Fruit fly (Drosophila melanogaster) whole organism, embryonic: Measurements from ENCODE around the gene Pvr.
A peak's percentile ranks its signal among the peaks of the same experiment; 100 is the strongest.

Experiments
- Abd-B ChIP-seq: fragments of 200-800 bp; sonication (Bioruptor generic); optimal IDR thresholded peaks from 2 replicates; lab custom pipeline; 2018; ENCODE audit warnings: missing biosample characterization, mild to moderate bottlenecking, missing genetic modification characterization, moderate library complexity
- CG11247 ChIP-seq: fragments of 200-800 bp; sonication (Bioruptor generic); IDR thresholded peaks from 2 replicates; pipeline ENCODE4 v1.3.6; 2022; ENCODE audit warnings: missing biosample characterization, missing genetic modification characterization
- CG12744 ChIP-seq: fragments of 200-800 bp; sonication (Bioruptor generic); optimal IDR thresholded peaks from 2 replicates; lab custom pipeline; 2016; ENCODE audit warnings: missing biosample characterization, missing genetic modification characterization
- CG12942 ChIP-seq: fragments of 200-800 bp; sonication (Bioruptor generic); optimal IDR thresholded peaks from 3 replicates; lab custom pipeline; 2016; ENCODE audit warnings: missing biosample characterization, missing genetic modification characterization
- CG15269 ChIP-seq: fragments of 200-800 bp; sonication (Bioruptor generic); optimal IDR thresholded peaks from 2 replicates; lab custom pipeline; 2018; ENCODE audit warnings: missing biosample characterization, mild to moderate bottlenecking, missing genetic modification characterization, moderate library complexity
- CG1603 ChIP-seq: fragments of 200-800 bp; sonication (Bioruptor generic); optimal IDR thresholded peaks from 2 replicates; lab custom pipeline; 2019; ENCODE audit warnings: missing biosample characterization, mild to moderate bottlenecking, missing genetic modification characterization, moderate library complexity
- CG17359 ChIP-seq: fragments of 200-800 bp; sonication (Bioruptor generic); optimal IDR thresholded peaks from 3 replicates; lab custom pipeline; 2018; ENCODE audit warnings: missing biosample characterization, mild to moderate bottlenecking, missing genetic modification characterization, moderate library complexity
- CG17361 ChIP-seq: fragments of 200-800 bp; sonication (Bioruptor generic); IDR thresholded peaks from 3 replicates; pipeline ENCODE4 v1.3.6; 2022; ENCODE audit warnings: missing biosample characterization, missing genetic modification characterization
- CG31388 ChIP-seq: fragments of 200-800 bp; sonication (Bioruptor generic); optimal IDR thresholded peaks from 2 replicates; lab custom pipeline; 2016; ENCODE audit warnings: missing biosample characterization, missing genetic modification characterization
- CG42726 ChIP-seq: fragments of 200-800 bp; sonication (Bioruptor generic); IDR thresholded peaks from 2 replicates; pipeline ENCODE4 v1.3.6; 2022; ENCODE audit warnings: missing biosample characterization, missing genetic modification characterization; ENCODE audit not compliant: partially characterized antibody
- CG4404 ChIP-seq: fragments of 200-800 bp; sonication (Bioruptor generic); IDR thresholded peaks from 2 replicates; pipeline ENCODE4 v1.3.6; 2022; ENCODE audit warnings: missing biosample characterization, missing genetic modification characterization
- CG6654 ChIP-seq: fragments of 200-800 bp; sonication (Bioruptor generic); optimal IDR thresholded peaks from 2 replicates; lab custom pipeline; 2017; ENCODE audit warnings: missing biosample characterization, mild to moderate bottlenecking, missing genetic modification characterization
- CG6791 ChIP-seq: fragments of 200-800 bp; sonication (Bioruptor generic); IDR thresholded peaks from 3 replicates; pipeline ENCODE4 v1.3.6; 2022; ENCODE audit warnings: missing biosample characterization, missing genetic modification characterization; ENCODE audit not compliant: partially characterized antibody
- CG7963 ChIP-seq: fragments of 200-800 bp; sonication (Bioruptor generic); IDR thresholded peaks from 3 replicates; pipeline ENCODE4 v1.3.6; 2022; ENCODE audit warnings: missing biosample characterization, missing genetic modification characterization; ENCODE audit not compliant: partially characterized antibody
- CG8359 ChIP-seq: fragments of 200-800 bp; sonication (Bioruptor generic); optimal IDR thresholded peaks from 2 replicates; lab custom pipeline; 2017; ENCODE audit warnings: missing biosample characterization, mild to moderate bottlenecking, missing genetic modification characterization, borderline replicate concordance
- Drgx ChIP-seq: fragments of 200-800 bp; sonication (Bioruptor generic); IDR thresholded peaks from 2 replicates; pipeline ENCODE4 v1.3.6; 2022; ENCODE audit warnings: missing biosample characterization, missing genetic modification characterization
- Fer1 ChIP-seq: fragments of 200-800 bp; sonication (Bioruptor generic); optimal IDR thresholded peaks from 2 replicates; lab custom pipeline; 2017; ENCODE audit warnings: missing biosample characterization, mild to moderate bottlenecking, missing genetic modification characterization
- HHEX ChIP-seq: fragments of 200-800 bp; sonication (Bioruptor generic); optimal IDR thresholded peaks from 3 replicates; lab custom pipeline; 2017; ENCODE audit warnings: missing biosample characterization, mild to moderate bottlenecking, missing genetic modification characterization, missing genetic modification reagents
- Hey ChIP-seq: fragments of 200-800 bp; sonication (Bioruptor generic); optimal IDR thresholded peaks from 3 replicates; lab custom pipeline; 2018; ENCODE audit warnings: missing biosample characterization, mild to moderate bottlenecking, missing genetic modification characterization
- Hmx ChIP-seq: fragments of 200-800 bp; sonication (Bioruptor generic); optimal IDR thresholded peaks from 2 replicates; lab custom pipeline; 2016; ENCODE audit warnings: missing biosample characterization, missing genetic modification characterization
- MESR4 ChIP-seq: fragments of 200-800 bp; sonication (Bioruptor generic); optimal IDR thresholded peaks from 2 replicates; lab custom pipeline; 2018; ENCODE audit warnings: missing biosample characterization, mild to moderate bottlenecking, missing genetic modification characterization, moderate library complexity
- Max ChIP-seq: fragments of 200-800 bp; sonication (Bioruptor generic); optimal IDR thresholded peaks from 2 replicates; lab custom pipeline; 2016; ENCODE audit warnings: missing biosample characterization, mild to moderate bottlenecking, missing genetic modification characterization
- NK7.1 ChIP-seq: fragments of 200-800 bp; sonication (Bioruptor generic); optimal IDR thresholded peaks from 3 replicates; lab custom pipeline; 2016; ENCODE audit warnings: missing biosample characterization, missing genetic modification characterization
- Nf-YA ChIP-seq: fragments of 200-800 bp; sonication (Bioruptor generic); IDR thresholded peaks from 2 replicates; pipeline ENCODE4 v1.3.6; 2022; ENCODE audit warnings: missing biosample characterization, missing genetic modification characterization
- Poxn ChIP-seq: fragments of 200-800 bp; sonication (Bioruptor generic); IDR thresholded peaks from 2 replicates; pipeline ENCODE4 v1.3.6; 2022; ENCODE audit warnings: missing biosample characterization, missing genetic modification characterization
- Sox102F ChIP-seq: fragments of 200-800 bp; sonication (Bioruptor generic); optimal IDR thresholded peaks from 2 replicates; lab custom pipeline; 2018; ENCODE audit warnings: missing biosample characterization, mild to moderate bottlenecking, missing genetic modification characterization, moderate library complexity
- Sry-δ ChIP-seq: fragments of 200-800 bp; sonication (Bioruptor generic); optimal IDR thresholded peaks from 2 replicates; lab custom pipeline; 2016; ENCODE audit warnings: missing biosample characterization, missing genetic modification characterization
- Ssrp ChIP-seq: fragments of 200-800 bp; sonication (Bioruptor generic); optimal IDR thresholded peaks from 2 replicates; lab custom pipeline; 2018; ENCODE audit warnings: missing biosample characterization, mild to moderate bottlenecking, missing genetic modification characterization, moderate library complexity
- al ChIP-seq: fragments of 200-800 bp; sonication (Bioruptor generic); IDR thresholded peaks from 2 replicates; pipeline ENCODE4 v1.3.6; 2022; ENCODE audit warnings: missing biosample characterization, missing genetic modification characterization
- chn ChIP-seq: fragments of 200-800 bp; sonication (Bioruptor generic); optimal IDR thresholded peaks from 2 replicates; lab custom pipeline; 2016; ENCODE audit warnings: missing biosample characterization, missing genetic modification characterization
- da ChIP-seq: fragments of 200-800 bp; sonication (Bioruptor generic); optimal IDR thresholded peaks from 2 replicates; lab custom pipeline; 2016; ENCODE audit warnings: missing biosample characterization, missing genetic modification characterization
- danr ChIP-seq: fragments of 200-800 bp; sonication (Bioruptor generic); IDR thresholded peaks from 2 replicates; pipeline ENCODE4 v1.3.6; 2022; ENCODE audit warnings: missing biosample characterization, missing genetic modification characterization
- dati ChIP-seq: fragments of 200-800 bp; sonication (Bioruptor generic); IDR thresholded peaks from 2 replicates; pipeline ENCODE4 v1.3.6; 2022; ENCODE audit warnings: missing biosample characterization, missing genetic modification characterization
- eve ChIP-seq, 2 experiments: fragments of >200 bp; optimal IDR thresholded peaks; 2 replicates each; lab custom pipeline; 2017; ENCODE audit warnings: missing biosample characterization in 2 of 2, missing genetic modification characterization in 2 of 2
- exex ChIP-seq: fragments of 200-800 bp; sonication (Bioruptor generic); optimal IDR thresholded peaks from 4 replicates; lab custom pipeline; 2018; ENCODE audit warnings: missing biosample characterization, mild to moderate bottlenecking, missing genetic modification characterization, moderate library complexity
- gce ChIP-seq: fragments of 200-800 bp; sonication (Bioruptor generic); IDR thresholded peaks from 3 replicates; pipeline ENCODE4 v1.3.6; 2022; ENCODE audit warnings: missing biosample characterization, missing genetic modification characterization
- ham ChIP-seq: fragments of 200-800 bp; sonication (Bioruptor generic); IDR thresholded peaks from 2 replicates; pipeline ENCODE4 v1.3.6; 2022; ENCODE audit warnings: missing biosample characterization, missing genetic modification characterization
- kah ChIP-seq: fragments of 200-800 bp; sonication (Bioruptor generic); optimal IDR thresholded peaks from 2 replicates; lab custom pipeline; 2018; ENCODE audit warnings: missing biosample characterization, mild to moderate bottlenecking, missing genetic modification characterization
- ken ChIP-seq: fragments of 200-800 bp; sonication (Bioruptor generic); IDR thresholded peaks from 3 replicates; pipeline ENCODE4 v1.3.6; 2022; ENCODE audit warnings: missing biosample characterization, missing genetic modification characterization
- nerfin-1 ChIP-seq: fragments of 200-800 bp; sonication (Bioruptor generic); optimal IDR thresholded peaks from 3 replicates; lab custom pipeline; 2019; ENCODE audit warnings: missing biosample characterization, mild to moderate bottlenecking, missing genetic modification characterization, moderate library complexity
- oc ChIP-seq: fragments of 200-800 bp; sonication (Bioruptor generic); optimal IDR thresholded peaks from 2 replicates; lab custom pipeline; 2018; ENCODE audit warnings: missing biosample characterization, mild to moderate bottlenecking, missing genetic modification characterization, moderate library complexity
- rib ChIP-seq: fragments of 200-800 bp; sonication (Bioruptor generic); IDR thresholded peaks from 2 replicates; pipeline ENCODE4 v1.3.6; 2022; ENCODE audit warnings: missing biosample characterization, missing genetic modification characterization
- ro ChIP-seq: fragments of 200-800 bp; sonication (Bioruptor generic); IDR thresholded peaks from 2 replicates; pipeline ENCODE4 v1.3.6; 2022; ENCODE audit warnings: missing biosample characterization, missing genetic modification characterization
- schlank ChIP-seq: fragments of 200-800 bp; sonication (Bioruptor generic); optimal IDR thresholded peaks from 2 replicates; lab custom pipeline; 2018; ENCODE audit warnings: missing biosample characterization, mild to moderate bottlenecking, missing genetic modification characterization
- scrt ChIP-seq: fragments of 200-800 bp; sonication (Bioruptor generic); optimal IDR thresholded peaks from 2 replicates; lab custom pipeline; 2018; ENCODE audit warnings: missing biosample characterization, mild to moderate bottlenecking, missing genetic modification characterization, moderate library complexity
- sima ChIP-seq: fragments of 200-800 bp; sonication (Bioruptor generic); optimal IDR thresholded peaks from 2 replicates; lab custom pipeline; 2016; ENCODE audit warnings: missing biosample characterization, missing genetic modification characterization
- slp2 ChIP-seq: fragments of 200-800 bp; sonication (Bioruptor generic); optimal IDR thresholded peaks from 2 replicates; lab custom pipeline; 2016; ENCODE audit warnings: missing biosample characterization, missing genetic modification characterization
- toy ChIP-seq: fragments of 200-800 bp; sonication (Bioruptor generic); IDR thresholded peaks from 2 replicates; pipeline ENCODE4 v1.3.6; 2022; ENCODE audit warnings: missing biosample characterization, missing genetic modification characterization
- vfl ChIP-seq: fragments of 200-800 bp; sonication (Bioruptor generic); optimal IDR thresholded peaks from 2 replicates; lab custom pipeline; 2016; ENCODE audit warnings: missing biosample characterization, missing genetic modification characterization
- zfh1 ChIP-seq: fragments of 200-800 bp; sonication (Bioruptor generic); IDR thresholded peaks from 3 replicates; pipeline ENCODE4 v1.3.6; 2022; ENCODE audit warnings: missing biosample characterization, missing genetic modification characterization

Gene Pvr

DNA sequence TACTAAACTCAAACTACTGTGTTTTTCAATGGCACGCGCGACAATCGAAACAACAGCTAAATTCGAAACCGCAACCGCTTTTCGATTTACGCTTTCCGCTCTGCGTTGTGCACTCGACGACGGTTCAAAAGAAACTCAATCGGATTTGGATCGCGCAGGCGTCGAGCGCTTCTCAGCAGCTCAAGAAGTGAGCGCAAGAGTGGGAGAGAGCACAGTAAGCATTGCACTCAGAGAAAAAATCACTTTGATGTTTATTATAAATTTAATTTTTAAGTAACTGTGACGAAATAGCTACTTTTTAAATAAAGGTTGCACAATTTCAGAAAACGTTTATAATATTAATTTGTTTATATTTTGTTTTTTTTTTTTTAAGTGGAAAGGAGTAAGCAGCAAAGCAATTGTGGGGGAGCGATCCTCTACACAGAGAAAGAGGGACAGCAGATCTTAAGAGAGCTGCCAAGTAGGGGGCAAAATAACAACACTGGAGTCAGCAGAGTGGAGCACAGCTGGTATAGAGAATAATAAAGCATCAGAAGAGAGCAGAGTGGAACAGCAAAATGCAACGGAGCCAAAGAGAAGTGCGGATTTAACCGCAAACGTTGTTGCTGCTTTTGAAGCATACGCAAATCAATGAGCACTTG is 38.0 kb upstream of the Pvr start (continued):
- TF ChIP-seq eve (GFP tag; optimal IDR thresholded peaks at IDR 0.05; lab: Kevin White, UChicago) (peak in 1 of 2 experiments; percentile 97), CG6654 (GFP tag; lab: Kevin White, UChicago) (peak; percentile 84), rib (GFP tag; lab: Robert Waterston, UW) (peak; percentile 97), Abd-B (peak; percentile 93), CG7963 (GFP tag; lab: Robert Waterston, UW) (no peak), Hey (tag; lab: Kevin White, UChicago) (peak; percentile 69), CG12744 (GFP tag; lab: Kevin White, UChicago) (peak; percentile 93), ham (peak; percentile 83), ro (peak; percentile 98), Nf-YA (GFP tag; lab: Robert Waterston, UW) (peak; percentile 96), oc (tag; lab: Kevin White, UChicago) (peak; percentile 99), vfl (peak; percentile 92), Poxn (GFP tag; lab: Robert Waterston, UW) (0 out of 2 replicates have a peak, but pooled peaks have one; percentile 29), CG6791 (peak; percentile 68; the same call in 2 of the 3 replicates), sima (peak; percentile 82), nerfin-1 (tag; lab: Kevin White, UChicago) (peak; percentile 97), Hmx (GFP tag; lab: Kevin White, UChicago) (no peak), CG4404 (GFP tag; lab: Robert Waterston, UW) (peak; percentile 98), gce (GFP tag; lab: Robert Waterston, UW) (peak; percentile 99), Max (GFP tag; lab: Kevin White, UChicago) (peak; percentile 98), scrt (GFP tag; lab: Kevin White, UChicago) (peak; percentile 92), toy (GFP tag; lab: Robert Waterston, UW) (peak; percentile 94), danr (GFP tag; lab: Robert Waterston, UW) (peak; percentile 98), CG31388 (GFP tag; lab: Kevin White, UChicago) (peak; percentile 95), Drgx (GFP tag; lab: Robert Waterston, UW) (peak; percentile 100), chn (GFP tag; lab: Kevin White, UChicago) (peak; percentile 96), MESR4 (GFP tag; lab: Kevin White, UChicago) (peak; percentile 57), Sry-δ (GFP tag; lab: Kevin White, UChicago) (peak; percentile 46), CG17359 (tag; lab: Kevin White, UChicago) (peak; percentile 99), zfh1 (peak; percentile 99), CG15269 (tag; lab: Kevin White, UChicago) (peak; percentile 99), HHEX (GFP tag; lab: Kevin White, UChicago) (peak; percentile 96), schlank (peak; percentile 79), da (GFP tag; lab: Kevin White, UChicago) (peak; percentile 73), CG17361 (GFP tag; lab: Robert Waterston, UW) (peak; percentile 99), CG11247 (peak; percentile 98), dati (peak; percentile 97), kah (GFP tag; lab: Kevin White, UChicago) (peak; percentile 95), exex (tag; lab: Kevin White, UChicago) (peak; percentile 77), NK7.1 (GFP tag; lab: Kevin White, UChicago) (peak; percentile 89), al (GFP tag; lab: Robert Waterston, UW) (peak; percentile 94), Fer1 (GFP tag; lab: Kevin White, UChicago) (peak; percentile 98), CG8359 (GFP tag; lab: Kevin White, UChicago) (peak; percentile 93), Ssrp (tag; lab: Kevin White, UChicago) (peak; percentile 98), Sox102F (peak; percentile 99), CG42726 (GFP tag; lab: Robert Waterston, UW) (0 out of 2 replicates have a peak, but pooled peaks have one; percentile 16), CG12942 (GFP tag; lab: Kevin White, UChicago) (peak; percentile 97), CG1603 (tag; lab: Kevin White, UChicago) (peak; percentile 78), ken (GFP tag; lab: Robert Waterston, UW) (peak; percentile 98), slp2 (peak; percentile 84)
